Worm (Caenorhabditis elegans) whole organism, L1 larva: ENCODE data around the gene mlt-11.

Experiments
- alr-1 ChIP-seq: fragments of 200-800 bp; sonication (Bioruptor generic); optimal IDR thresholded peaks from 2 replicates; lab custom pipeline; 2018; ENCODE audit warnings: borderline replicate concordance, mild to moderate bottlenecking, missing genetic modification characterization, missing compliant biosample characterization
- efl-1 ChIP-seq, 4 experiments: fragments of 150-350 bp; optimal IDR thresholded peaks in 3 of 4; peaks in 1 of 4; 1 replicate in 1 of 4; 2 replicates in 3 of 4; lab custom pipeline; 2014; ENCODE audit warnings: missing biosample characterization in 2 of 4, missing genetic modification characterization in 2 of 4, missing genetic modification reagents in 2 of 4
- ets-5 ChIP-seq: fragments of 200-800 bp; sonication (Bioruptor generic); IDR thresholded peaks from 2 replicates; pipeline ENCODE4 v1.3.6; 2022; ENCODE audit warnings: missing genetic modification characterization, missing compliant biosample characterization
- hlh-17 ChIP-seq: fragments of 200-800 bp; sonication (Bioruptor generic); optimal IDR thresholded peaks from 2 replicates; lab custom pipeline; 2018; ENCODE audit warnings: missing genetic modification characterization, mild to moderate bottlenecking, missing compliant biosample characterization, moderate library complexity, borderline replicate concordance
- nhr-76 ChIP-seq: sonication (generic microtip); optimal IDR thresholded peaks from 2 replicates; lab custom pipeline; 2017; ENCODE audit warnings: missing biosample characterization, missing genetic modification characterization
- pax-3 ChIP-seq: fragments of 200-800 bp; sonication (Bioruptor generic); optimal IDR thresholded peaks from 2 replicates; lab custom pipeline; 2018; ENCODE audit warnings: mild to moderate bottlenecking, missing genetic modification characterization, moderate library complexity, missing compliant biosample characterization
- pqm-1 ChIP-seq: sonication (generic microtip); optimal IDR thresholded peaks from 3 replicates; lab custom pipeline; 2017; ENCODE audit warnings: missing biosample characterization, missing genetic modification characterization

The mlt-11 gene

ce11 chrV:20722447-20722846 is 55.4 kb downstream of the mlt-11 start:
- no peak for TF ChIP-seq efl-1 (optimal IDR thresholded peaks at IDR 0.05; lab: Kevin White, UChicago)
- TF ChIP-seq efl-1 (GFP tag; optimal IDR thresholded peaks at IDR 0.05 in 1 of 2; lab: Kevin White, UChicago): peak in 1 of 2 experiments; percentile 58
- TF ChIP-seq pqm-1 (tag; lab: Kevin White, UChicago): no peak
- TF ChIP-seq pax-3 (tag; lab: Kevin White, UChicago): no peak
- TF ChIP-seq, all 84 proteins: peak for 1

ce11 chrV:20727458-20727857 is 60.5 kb downstream of the mlt-11 start:
- TF ChIP-seq nhr-76 (tag; lab: Kevin White, UChicago) (no peak), alr-1 (tag; lab: Kevin White, UChicago) (no peak), ets-5 (GFP tag; lab: Robert Waterston, UW) (no peak), hlh-17 (no peak), pax-3 (tag; lab: Kevin White, UChicago) (no peak)
